Worm (Caenorhabditis elegans) whole organism, midembryonic: Measurements from ENCODE around the gene C05D11.8.

Experiments
- T22C8.4 ChIP-seq: fragments of 200-800 bp; sonication (Bioruptor generic); IDR thresholded peaks from 2 replicates; pipeline ENCODE4 v1.3.6; 2022; ENCODE audit warnings: missing genetic modification characterization, missing compliant biosample characterization
- cog-1 ChIP-seq: sonication (generic microtip); optimal IDR thresholded peaks from 2 replicates; lab custom pipeline; 2016; ENCODE audit warnings: missing genetic modification characterization, missing compliant biosample characterization
- flt-1 ChIP-seq: fragments of 200-800 bp; sonication (Bioruptor generic); IDR thresholded peaks from 2 replicates; pipeline ENCODE4 v1.3.6; 2022; ENCODE audit warnings: missing genetic modification characterization, missing compliant biosample characterization
- klf-2 ChIP-seq: fragments of 200-800 bp; sonication (Bioruptor generic); conservative IDR thresholded peaks from 2 replicates; pipeline ENCODE4 v1.3.6; 2022; ENCODE audit warnings: missing genetic modification reagents, missing genetic modification characterization, missing compliant biosample characterization
- med-1 ChIP-seq: sonication (generic microtip); optimal IDR thresholded peaks from 2 replicates; lab custom pipeline; 2017; ENCODE audit warnings: missing genetic modification characterization, mild to moderate bottlenecking, missing compliant biosample characterization, antibody characterized with exemption, missing genetic modification reagents; ENCODE audit not compliant: insufficient read depth
- ref-1 ChIP-seq: fragments of 200-800 bp; sonication (Bioruptor generic); conservative IDR thresholded peaks from 2 replicates; pipeline ENCODE4 v1.3.6; 2022; ENCODE audit warnings: missing genetic modification reagents, missing genetic modification characterization, missing compliant biosample characterization
- tab-1 ChIP-seq: fragments of 200-800 bp; sonication (Bioruptor generic); IDR thresholded peaks from 2 replicates; pipeline ENCODE4 v1.3.6; 2022; ENCODE audit warnings: missing genetic modification characterization, missing compliant biosample characterization
- ztf-23 ChIP-seq: fragments of 200-800 bp; sonication (Bioruptor generic); IDR thresholded peaks from 2 replicates; pipeline ENCODE4 v1.3.6; 2022; ENCODE audit warnings: missing genetic modification reagents, missing genetic modification characterization, missing compliant biosample characterization
- ztf-29 ChIP-seq: fragments of 200-800 bp; sonication (Bioruptor generic); IDR thresholded peaks from 2 replicates; pipeline ENCODE4 v1.3.6; 2022; ENCODE audit warnings: missing genetic modification reagents, missing genetic modification characterization, missing compliant biosample characterization

Gene C05D11.8

DNA sequence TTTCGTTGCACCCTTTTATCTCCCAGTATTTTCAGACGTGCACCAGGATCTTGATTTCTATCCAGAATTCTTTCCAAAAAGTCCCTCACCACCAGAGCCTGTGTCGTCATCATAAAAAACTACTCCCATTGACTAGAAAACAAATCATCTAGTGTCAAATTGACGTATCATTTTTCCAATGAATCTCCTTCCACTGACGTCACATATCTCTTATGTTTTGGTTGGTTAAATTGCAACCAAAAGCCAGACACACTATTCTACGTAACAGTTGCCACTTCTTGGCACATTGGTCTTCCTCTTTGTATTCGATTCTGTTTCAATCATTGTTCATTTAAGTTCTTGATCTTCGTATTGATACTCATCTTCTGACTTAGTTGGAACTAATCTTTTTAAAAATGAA lies 29.0 kb downstream of the C05D11.8 start:
- no peak for TF ChIP-seq ref-1 (GFP tag; lab: Robert Waterston, UW)
- no peak for TF ChIP-seq ztf-29 (GFP tag; lab: Robert Waterston, UW)
- TF ChIP-seq tab-1 (GFP tag; lab: Robert Waterston, UW), result no peak
- TF ChIP-seq cog-1 (tag; lab: Kevin White, UChicago), result no peak
- TF ChIP-seq T22C8.4 (GFP tag; lab: Robert Waterston, UW), result no peak
- TF ChIP-seq med-1 (GFP tag; lab: Kevin White, UChicago), result no peak
- no peak for TF ChIP-seq flt-1 (GFP tag; lab: Robert Waterston, UW)
- no peak for TF ChIP-seq ztf-23
- no peak for TF ChIP-seq klf-2 (GFP tag; lab: Robert Waterston, UW)

- TF ChIP-seq tab-1 (GFP tag; lab: Robert Waterston, UW) (no peak), ztf-23 (no peak), ztf-29 (GFP tag; lab: Robert Waterston, UW) (no peak), flt-1 (GFP tag; lab: Robert Waterston, UW) (no peak), ref-1 (GFP tag; lab: Robert Waterston, UW) (no peak), T22C8.4 (GFP tag; lab: Robert Waterston, UW) (no peak), klf-2 (GFP tag; lab: Robert Waterston, UW) (no peak), med-1 (GFP tag; lab: Kevin White, UChicago) (no peak), cog-1 (tag; lab: Kevin White, UChicago) (no peak)
Measured at ce11 chrIII:6396381-6396780, 30.7 kb downstream of the C05D11.8 start.

- TF ChIP-seq tab-1 (GFP tag; lab: Robert Waterston, UW), result no peak
- TF ChIP-seq flt-1 (GFP tag; lab: Robert Waterston, UW), result no peak
- no peak for TF ChIP-seq ztf-23
- TF ChIP-seq ztf-29 (GFP tag; lab: Robert Waterston, UW), result no peak
- no peak for TF ChIP-seq cog-1 (tag; lab: Kevin White, UChicago)
- no peak for TF ChIP-seq klf-2 (GFP tag; lab: Robert Waterston, UW)
Measured at ce11 chrIII:6395706-6396232, 31.3 kb downstream of the C05D11.8 start, which contains the start of gene oatr-1. TSS of gene oatr-1 (minus strand) at chrIII:6396182.

DNA sequence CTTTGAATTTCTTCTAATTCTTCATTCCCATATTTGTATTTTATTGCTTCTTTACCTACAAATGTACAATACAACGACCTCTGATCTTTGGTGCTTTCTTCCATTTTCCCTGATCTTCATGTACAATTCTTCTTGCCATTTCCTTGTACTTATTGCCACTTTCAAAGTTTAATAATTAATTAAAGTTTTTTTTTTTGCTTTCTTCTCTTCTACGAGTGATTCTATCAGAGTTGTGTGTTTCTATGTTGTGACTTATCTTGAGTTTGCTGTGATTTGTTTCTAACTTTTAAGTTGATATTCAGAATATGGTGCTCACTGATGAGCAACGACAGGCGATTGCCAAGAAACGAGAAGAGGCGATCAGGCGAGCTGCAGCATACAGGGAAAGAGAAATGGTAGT lies 36.5 kb downstream of the C05D11.8 start, which contains the start of gene smrc-1:
Gene smrc-1 (plus strand): TSS at position 301 of the 400 bp plus-strand sequence.
- TF ChIP-seq ref-1 (GFP tag; lab: Robert Waterston, UW) (no peak), med-1 (GFP tag; lab: Kevin White, UChicago) (no peak), cog-1 (tag; lab: Kevin White, UChicago) (no peak), ztf-29 (GFP tag; lab: Robert Waterston, UW) (no peak), T22C8.4 (GFP tag; lab: Robert Waterston, UW) (no peak), flt-1 (GFP tag; lab: Robert Waterston, UW) (no peak), klf-2 (GFP tag; lab: Robert Waterston, UW) (no peak), ztf-23 (no peak), tab-1 (GFP tag; lab: Robert Waterston, UW) (no peak)

DNA sequence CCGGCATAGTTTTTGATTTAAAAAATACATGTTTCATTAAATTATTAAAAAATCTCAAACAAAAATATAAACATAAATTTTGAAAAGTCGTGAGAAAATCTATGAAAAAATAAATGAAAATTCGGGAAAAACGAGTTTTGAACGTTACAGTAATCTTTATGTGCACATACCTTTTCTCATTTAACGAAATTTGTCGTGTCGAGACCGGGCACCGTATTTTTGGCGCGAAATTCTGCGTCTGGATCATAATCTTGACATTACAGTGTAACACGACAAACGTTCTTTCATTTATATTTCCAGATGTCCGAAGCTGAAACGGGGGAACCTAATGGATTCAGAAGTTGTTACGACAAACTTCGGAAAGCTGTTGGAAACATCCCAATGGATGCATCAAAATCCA lies 37.6 kb downstream of the C05D11.8 start, which contains the start of gene C16A3.2:
Gene C16A3.2 (plus strand): TSS at position 301 of the 400 bp plus-strand sequence.
- TF ChIP-seq cog-1 (tag; lab: Kevin White, UChicago), result no peak
- no peak for TF ChIP-seq tab-1 (GFP tag; lab: Robert Waterston, UW)

ce11 chrIII:6382987-6383602 lies 44.0 kb downstream of the C05D11.8 start, which contains the start of gene let-716:
TSS of gene let-716 (plus strand) at chrIII:6383552.
- no peak for TF ChIP-seq klf-2 (GFP tag; lab: Robert Waterston, UW)
- no peak for TF ChIP-seq tab-1 (GFP tag; lab: Robert Waterston, UW)
- no peak for TF ChIP-seq cog-1 (tag; lab: Kevin White, UChicago)
- TF ChIP-seq ref-1 (GFP tag; lab: Robert Waterston, UW), result no peak

DNA sequence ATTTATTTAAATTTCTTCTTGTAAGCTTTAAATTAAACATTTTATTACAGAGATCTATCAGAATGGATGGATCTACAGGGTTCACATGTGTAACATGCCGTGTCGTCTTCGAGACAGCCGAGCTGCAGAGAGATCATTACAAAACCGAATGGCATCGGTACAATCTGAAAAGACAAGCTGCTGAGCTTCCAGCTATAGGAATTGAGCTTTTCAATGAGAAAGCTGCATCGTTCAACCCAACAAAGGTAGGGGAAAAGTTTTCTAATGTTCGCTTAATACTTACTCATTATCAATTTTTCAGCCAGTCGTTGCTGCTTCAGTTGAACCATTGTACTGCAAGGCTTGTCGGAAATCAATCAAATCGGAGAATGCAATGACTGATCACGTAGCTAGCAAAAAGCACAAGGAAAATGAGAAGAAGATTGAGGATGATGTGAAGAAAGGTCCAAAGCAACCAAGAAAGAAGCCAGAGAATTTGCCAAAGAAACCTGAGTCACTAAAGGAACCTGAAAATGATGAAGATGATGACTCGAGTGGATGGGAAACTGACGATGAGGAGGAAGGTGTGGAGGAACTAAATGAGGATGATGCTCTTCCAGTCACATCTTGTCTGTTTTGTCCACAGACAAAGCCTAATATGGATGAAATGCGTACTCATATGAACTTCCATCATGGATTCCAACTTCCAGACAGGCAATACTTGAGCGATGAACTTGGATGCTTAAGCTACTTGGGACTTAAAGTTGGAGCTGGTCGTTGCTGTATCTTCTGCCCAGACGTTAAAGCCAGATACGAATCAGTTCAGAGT lies 45.3 kb downstream of the C05D11.8 start, which contains the start of gene znf-622:
Gene znf-622 (plus strand): TSS at position 51 of the 808 bp plus-strand sequence.
- no peak for TF ChIP-seq flt-1 (GFP tag; lab: Robert Waterston, UW)
- TF ChIP-seq klf-2 (GFP tag; lab: Robert Waterston, UW), result no peak
- TF ChIP-seq ztf-29 (GFP tag; lab: Robert Waterston, UW), result no peak
- TF ChIP-seq med-1 (GFP tag; lab: Kevin White, UChicago), result no peak
- no peak for TF ChIP-seq T22C8.4 (GFP tag; lab: Robert Waterston, UW)
- TF ChIP-seq tab-1 (GFP tag; lab: Robert Waterston, UW), result no peak
- no peak for TF ChIP-seq cog-1 (tag; lab: Kevin White, UChicago)
- no peak for TF ChIP-seq ztf-23

DNA sequence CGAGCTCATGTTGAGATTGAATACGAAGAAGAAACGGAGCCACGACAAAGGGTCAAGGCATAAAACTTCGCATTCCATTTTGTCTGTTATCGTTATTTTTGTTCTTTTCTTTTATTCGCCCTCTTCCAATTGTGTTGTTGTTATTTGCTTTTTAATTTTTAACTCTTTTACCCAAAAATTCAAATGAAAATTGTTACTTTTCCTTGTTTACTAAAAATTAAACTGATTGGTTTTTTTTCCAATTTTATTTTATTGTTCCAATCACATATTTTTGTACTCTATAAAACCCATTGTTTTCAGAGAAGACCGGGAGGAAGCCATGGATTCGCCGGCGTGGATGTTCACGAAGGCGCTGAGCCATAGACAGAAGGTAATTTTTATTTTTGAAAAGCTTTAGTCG lies 46.6 kb downstream of the C05D11.8 start, which contains the start of gene C16A3.5:
Gene C16A3.5 (plus strand): TSS at position 301 of the 400 bp plus-strand sequence.
- TF ChIP-seq ref-1 (GFP tag; lab: Robert Waterston, UW) (no peak), med-1 (GFP tag; lab: Kevin White, UChicago) (no peak), ztf-23 (no peak), klf-2 (GFP tag; lab: Robert Waterston, UW) (no peak), flt-1 (GFP tag; lab: Robert Waterston, UW) (no peak), ztf-29 (GFP tag; lab: Robert Waterston, UW) (no peak), cog-1 (tag; lab: Kevin White, UChicago) (no peak), T22C8.4 (GFP tag; lab: Robert Waterston, UW) (no peak), tab-1 (GFP tag; lab: Robert Waterston, UW) (no peak)
